Worm (Caenorhabditis elegans): Measurements from ENCODE around the gene srd-46.

DNA sequence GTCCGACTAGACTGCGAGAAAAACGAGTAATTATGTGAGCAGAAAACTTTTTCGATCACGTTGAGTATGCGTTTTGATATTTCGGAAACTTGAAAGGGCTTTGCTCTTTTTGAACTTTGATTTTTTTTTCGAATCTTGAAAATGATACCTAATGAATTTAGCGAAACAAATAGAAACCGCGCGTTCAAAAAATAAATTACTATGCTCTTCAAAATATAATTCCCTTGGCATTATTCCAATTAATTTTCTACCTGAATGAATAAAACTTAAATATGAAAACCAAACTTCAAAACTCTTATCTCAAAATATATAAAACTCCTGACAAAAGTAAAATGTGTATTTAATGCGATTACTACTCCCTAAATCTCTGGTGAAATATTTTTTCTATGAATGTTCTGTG lies 16.6 kb upstream of the srd-46 start, which contains the start of gene xtr-2:
- TF ChIP-seq elt-3 (tag; optimal IDR thresholded peaks at IDR 0.05) (no peak), egl-27 (tag; optimal IDR thresholded peaks at IDR 0.05) (no peak)
